Fruit fly (Drosophila melanogaster): Measurements from ENCODE around the gene NUCB1.

The NUCB1 gene

dm6 chr3L:17757156-17758083 is 44.7 kb downstream of the NUCB1 start (continued):
- TF ChIP-seq gro (GFP tag; optimal IDR thresholded peaks at IDR 0.05) (no peak), ATbp (GFP tag; optimal IDR thresholded peaks at IDR 0.05) (peak; percentile 62), CG32532 (GFP tag; IDR thresholded peaks at IDR 0.05) (no peak), ind (GFP tag; optimal IDR thresholded peaks at IDR 0.05) (peak; percentile 49), Jarid2 (GFP tag; optimal IDR thresholded peaks at IDR 0.05) (peak; percentile 44), chm (GFP tag; IDR thresholded peaks at IDR 0.05) (peak; percentile 31; the same call in 1 of the 2 replicates), Side (GFP tag; optimal IDR thresholded peaks at IDR 0.05) (peak; percentile 52), peb (GFP tag; IDR thresholded peaks at IDR 0.05) (peak; percentile 69), D19A (tag; optimal IDR thresholded peaks at IDR 0.05) (peak; percentile 88), MBD-R2 (GFP tag; IDR thresholded peaks at IDR 0.05) (no peak), gsb (GFP tag; IDR thresholded peaks at IDR 0.05) (no peak), CG7271 (tag; optimal IDR thresholded peaks at IDR 0.05) (no peak), CG4617 (GFP tag; optimal IDR thresholded peaks at IDR 0.05; ENCODE audit: borderline replicate concordance) (no peak), CG2199 (GFP tag; IDR thresholded peaks at IDR 0.05) (0 out of 3 replicates have a peak, but pooled peaks have one; percentile 12), tap (tag; optimal IDR thresholded peaks at IDR 0.05) (peak; percentile 56), Doc3 (GFP tag; IDR thresholded peaks at IDR 0.05; ENCODE audit: partially characterized antibody) (no peak), ab (GFP tag; optimal IDR thresholded peaks at IDR 0.05) (no peak), ranshi (GFP tag; IDR thresholded peaks at IDR 0.05) (peak; percentile 26; the same call in 1 of the 2 replicates), D (optimal IDR thresholded peaks at IDR 0.05) (no peak), D (GFP tag; optimal IDR thresholded peaks at IDR 0.05) (peak; percentile 94), CG7928 (GFP tag; optimal IDR thresholded peaks at IDR 0.05) (no peak), CG11560 (tag; IDR thresholded peaks at IDR 0.05) (no peak), CG7786 (GFP tag; optimal IDR thresholded peaks at IDR 0.05) (peak; percentile 15), Hr39 (optimal IDR thresholded peaks at IDR 0.05) (no peak), CG42726 (GFP tag; IDR thresholded peaks at IDR 0.05; ENCODE audit: partially characterized antibody) (no peak), sob (GFP tag; IDR thresholded peaks at IDR 0.05) (no peak), CG1233 (GFP tag; optimal IDR thresholded peaks at IDR 0.05) (peak; percentile 69), CG3847 (GFP tag; IDR thresholded peaks at IDR 0.05) (no peak), CG11695 (GFP tag; IDR thresholded peaks at IDR 0.05) (peak; percentile 59; the same call in 2 of the 3 replicates), sd (tag; optimal IDR thresholded peaks at IDR 0.05) (no peak), lov (optimal IDR thresholded peaks at IDR 0.05) (no peak), lov (GFP tag; IDR thresholded peaks at IDR 0.05) (0 out of 3 replicates have a peak, but pooled peaks have one; percentile 4), Ets65A (GFP tag) (peak; percentile 75), HLH3B (GFP tag; IDR thresholded peaks at IDR 0.05) (peak; percentile 64), CG18619 (GFP tag; optimal IDR thresholded peaks at IDR 0.05) (peak; percentile 73), hth (optimal IDR thresholded peaks at IDR 0.05) (no peak), CoRest (tag; optimal IDR thresholded peaks at IDR 0.05) (peak; percentile 88), CG33557 (GFP tag; optimal IDR thresholded peaks at IDR 0.05) (peak; percentile 90), danr (GFP tag; IDR thresholded peaks at IDR 0.05) (peak; percentile 49; the same call in 1 of the 2 replicates), az2 (GFP tag; optimal IDR thresholded peaks at IDR 0.05) (peak; percentile 79), CG10431 (GFP tag; optimal IDR thresholded peaks at IDR 0.05) (peak; percentile 80), CG9215 (GFP tag; IDR thresholded peaks at IDR 0.05) (no peak), mirr (GFP tag; optimal IDR thresholded peaks at IDR 0.05) (no peak), maf-S (GFP tag; optimal IDR thresholded peaks at IDR 0.05) (no peak), E2f1 (GFP tag; IDR thresholded peaks at IDR 0.05) (peak; percentile 56), Hr78 (GFP tag; optimal IDR thresholded peaks at IDR 0.05) (peak in 1 of 2 experiments; percentile 72), sisA (GFP tag; IDR thresholded peaks at IDR 0.05) (peak; percentile 71; the same call in 1 of the 2 replicates), gem (tag; optimal IDR thresholded peaks at IDR 0.05) (peak; percentile 92), CG7839 (tag; optimal IDR thresholded peaks at IDR 0.05) (peak; percentile 88), Kr (GFP tag; optimal IDR thresholded peaks at IDR 0.05) (peak; percentile 73)

Measured in whole organism, embryonic.